Fruit fly (Drosophila melanogaster): ENCODE measurements around the gene spi.

spi gene

dm6 chr2L:19583926-19584392 lies 6.8 kb upstream of the spi start, which contains the start of the genes PCNA2 and CG10366 (continued):
- TF ChIP-seq gcm2 (GFP tag; optimal IDR thresholded peaks at IDR 0.05) (no peak), eve (GFP tag; optimal IDR thresholded peaks at IDR 0.05) (no peak), ro (GFP tag; IDR thresholded peaks at IDR 0.05) (no peak), CG15073 (GFP tag; optimal IDR thresholded peaks at IDR 0.05) (no peak), psq (GFP tag; optimal IDR thresholded peaks at IDR 0.05) (no peak), CG7963 (GFP tag; IDR thresholded peaks at IDR 0.05; ENCODE audit: partially characterized antibody) (no peak), wek (GFP tag; optimal IDR thresholded peaks at IDR 0.05) (no peak), Bgb (GFP tag; IDR thresholded peaks at IDR 0.05; ENCODE audit: partially characterized antibody) (peak; percentile 53; the same call in 1 of the 2 replicates), CG7987 (GFP tag; optimal IDR thresholded peaks at IDR 0.05) (peak; percentile 33), CG5245 (GFP tag; optimal IDR thresholded peaks at IDR 0.05) (peak; percentile 48), CG3838 (GFP tag; optimal IDR thresholded peaks at IDR 0.05) (no peak), Usf (GFP tag; optimal IDR thresholded peaks at IDR 0.05) (no peak), gce (GFP tag; IDR thresholded peaks at IDR 0.05) (no peak), stwl (tag; optimal IDR thresholded peaks at IDR 0.05) (peak; percentile 56), ab (GFP tag; optimal IDR thresholded peaks at IDR 0.05) (no peak), CG32772 (GFP tag; IDR thresholded peaks at IDR 0.05) (peak; percentile 27; the same call in 1 of the 2 replicates), CG18619 (GFP tag; optimal IDR thresholded peaks at IDR 0.05) (peak; percentile 57), MTF-1 (GFP tag; optimal IDR thresholded peaks at IDR 0.05; ENCODE audit: borderline replicate concordance) (no peak), unc-4 (GFP tag; IDR thresholded peaks at IDR 0.05; ENCODE audit: partially characterized antibody) (peak; percentile 41; the same call in 1 of the 2 replicates), CG17359 (tag; optimal IDR thresholded peaks at IDR 0.05) (peak; percentile 39), fd96Cb (tag; optimal IDR thresholded peaks at IDR 0.05) (peak; percentile 3), al (GFP tag; IDR thresholded peaks at IDR 0.05) (peak; percentile 43; the same call in 1 of the 2 replicates), Nf-YC (tag; optimal IDR thresholded peaks at IDR 0.05) (peak; percentile 88), B-H1 (GFP tag; IDR thresholded peaks at IDR 0.05) (0 out of 3 replicates have a peak, but pooled peaks have one; percentile 12), Meics (GFP tag; optimal IDR thresholded peaks at IDR 0.05) (peak; percentile 56), Nf-YA (GFP tag; IDR thresholded peaks at IDR 0.05) (no peak), sr (GFP tag; IDR thresholded peaks at IDR 0.05) (no peak), danr (GFP tag; IDR thresholded peaks at IDR 0.05) (no peak), Ets97D (GFP tag; optimal IDR thresholded peaks at IDR 0.05) (peak; percentile 78), CG6272 (GFP tag; IDR thresholded peaks at IDR 0.05) (no peak), slbo (GFP tag; IDR thresholded peaks at IDR 0.05) (peak; percentile 77), CG6813 (GFP tag; optimal IDR thresholded peaks at IDR 0.05) (no peak), CG14710 (tag; optimal IDR thresholded peaks at IDR 0.05) (peak; percentile 81), CG12942 (GFP tag; optimal IDR thresholded peaks at IDR 0.05) (peak; percentile 66), CG4730 (GFP tag; IDR thresholded peaks at IDR 0.05) (no peak), inv (GFP tag; IDR thresholded peaks at IDR 0.05; ENCODE audit: partially characterized antibody) (peak; percentile 67; the same call in 1 of the 2 replicates), ewg (GFP tag; optimal IDR thresholded peaks at IDR 0.05) (peak; percentile 47), vfl (GFP tag; optimal IDR thresholded peaks at IDR 0.05) (peak; percentile 70), org-1 (GFP tag; optimal IDR thresholded peaks at IDR 0.05) (no peak), CG11398 (GFP tag; optimal IDR thresholded peaks at IDR 0.05) (peak; percentile 26), Poxn (GFP tag; IDR thresholded peaks at IDR 0.05) (no peak), CG10267 (tag; optimal IDR thresholded peaks at IDR 0.05) (peak; percentile 67), CoRest (tag; optimal IDR thresholded peaks at IDR 0.05) (peak; percentile 84), HmgD (GFP tag; optimal IDR thresholded peaks at IDR 0.05) (peak; percentile 71), E2f1 (GFP tag; IDR thresholded peaks at IDR 0.05) (no peak), CG7786 (GFP tag; optimal IDR thresholded peaks at IDR 0.05) (peak; percentile 80), Optix (GFP tag; IDR thresholded peaks at IDR 0.05) (no peak), Doc3 (GFP tag; IDR thresholded peaks at IDR 0.05; ENCODE audit: partially characterized antibody) (no peak), Max (GFP tag; optimal IDR thresholded peaks at IDR 0.05) (peak; percentile 76), E2f2 (GFP tag; IDR thresholded peaks at IDR 0.05) (peak; percentile 67), cato (GFP tag; optimal IDR thresholded peaks at IDR 0.05; ENCODE audit: borderline replicate concordance) (peak; percentile 37)
